Fruit fly (Drosophila melanogaster): ENCODE data around the gene AdipoR.

DNA sequence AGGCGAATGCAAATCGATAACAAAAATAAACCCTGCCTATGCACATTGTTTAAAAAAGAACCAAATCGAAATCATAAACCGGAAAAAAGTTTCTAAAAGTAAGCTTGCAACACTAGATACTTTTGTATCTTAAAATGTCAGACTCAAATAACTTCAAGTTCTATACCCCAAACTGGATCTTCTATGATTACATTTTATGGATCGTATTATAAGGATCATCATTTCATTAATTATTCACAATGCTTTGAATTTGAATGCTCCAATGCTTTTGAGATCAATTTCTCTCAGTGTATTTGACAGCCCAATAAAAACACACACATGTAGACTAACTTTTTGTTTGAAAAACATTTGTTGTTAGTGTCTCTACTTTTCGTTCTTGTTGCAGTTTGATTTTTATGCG is 46.6 kb upstream of the AdipoR start:
- TF ChIP-seq CG8089 (GFP tag; optimal IDR thresholded peaks at IDR 0.05) (no peak), CG30020 (tag; optimal IDR thresholded peaks at IDR 0.05) (no peak), sd (tag; optimal IDR thresholded peaks at IDR 0.05) (no peak), schlank (tag; optimal IDR thresholded peaks at IDR 0.05) (no peak), CG34376 (GFP tag; optimal IDR thresholded peaks at IDR 0.05) (no peak), pb (GFP tag; optimal IDR thresholded peaks at IDR 0.05) (no peak), CG33213 (GFP tag; optimal IDR thresholded peaks at IDR 0.05) (no peak), Blimp-1 (GFP tag; optimal IDR thresholded peaks at IDR 0.05) (no peak), aop (GFP tag; IDR thresholded peaks at IDR 0.05) (no peak), Adf1 (GFP tag; IDR thresholded peaks at IDR 0.05) (no peak), CG15073 (GFP tag; optimal IDR thresholded peaks at IDR 0.05) (no peak), CG12299 (tag; optimal IDR thresholded peaks at IDR 0.05) (no peak)
